Fruit fly (Drosophila melanogaster) whole organism, embryonic: ENCODE data around the gene Pits.

Experiments used
- CG10959 ChIP-seq: fragments of 200-800 bp; sonication (Bioruptor generic); IDR thresholded peaks from 2 replicates; pipeline ENCODE4 v1.3.6; 2022; ENCODE audit warnings: missing biosample characterization, missing genetic modification characterization
- CG12071 ChIP-seq: fragments of 200-800 bp; sonication (Bioruptor generic); optimal IDR thresholded peaks from 3 replicates; lab custom pipeline; 2018; ENCODE audit warnings: missing biosample characterization, mild to moderate bottlenecking, missing genetic modification characterization
- CG12104 ChIP-seq: fragments of 200-800 bp; sonication (Bioruptor generic); optimal IDR thresholded peaks from 3 replicates; lab custom pipeline; 2016; ENCODE audit warnings: missing biosample characterization, missing genetic modification characterization
- CG13123 ChIP-seq: fragments of 200-800 bp; sonication (Bioruptor generic); optimal IDR thresholded peaks from 2 replicates; lab custom pipeline; 2016; ENCODE audit warnings: missing biosample characterization, missing genetic modification characterization
- CG13296 ChIP-seq: fragments of 200-800 bp; sonication (Bioruptor generic); optimal IDR thresholded peaks from 3 replicates; lab custom pipeline; 2018; ENCODE audit warnings: missing biosample characterization, mild to moderate bottlenecking, missing genetic modification characterization
- CG13624 ChIP-seq: fragments of 200-800 bp; sonication (Bioruptor generic); optimal IDR thresholded peaks from 2 replicates; lab custom pipeline; 2016; ENCODE audit warnings: missing biosample characterization, missing genetic modification characterization
- CG14441 ChIP-seq: fragments of 200-800 bp; sonication (Bioruptor generic); IDR thresholded peaks from 2 replicates; pipeline ENCODE4 v1.3.6; 2022; ENCODE audit warnings: missing biosample characterization, missing genetic modification characterization
- CG15696 ChIP-seq: fragments of 200-800 bp; sonication (Bioruptor generic); optimal IDR thresholded peaks from 2 replicates; lab custom pipeline; 2019; ENCODE audit warnings: missing biosample characterization, mild to moderate bottlenecking, missing genetic modification characterization, moderate library complexity
- CG1603 ChIP-seq: fragments of 200-800 bp; sonication (Bioruptor generic); optimal IDR thresholded peaks from 2 replicates; lab custom pipeline; 2019; ENCODE audit warnings: missing biosample characterization, mild to moderate bottlenecking, missing genetic modification characterization, moderate library complexity
- CG1792 ChIP-seq: fragments of 200-800 bp; sonication (Bioruptor generic); optimal IDR thresholded peaks from 2 replicates; lab custom pipeline; 2016; ENCODE audit warnings: missing biosample characterization, missing genetic modification characterization
- CG2678 ChIP-seq: fragments of 200-800 bp; sonication (Bioruptor generic); optimal IDR thresholded peaks from 3 replicates; lab custom pipeline; 2019; ENCODE audit warnings: missing biosample characterization, mild to moderate bottlenecking, missing genetic modification characterization, moderate library complexity
- CG6813 ChIP-seq: fragments of 200-800 bp; sonication (Bioruptor generic); optimal IDR thresholded peaks from 2 replicates; lab custom pipeline; 2017; ENCODE audit warnings: missing biosample characterization, missing genetic modification characterization, mild to moderate bottlenecking, moderate library complexity, missing genetic modification reagents
- Chrac-16 ChIP-seq: fragments of 200-800 bp; sonication (Bioruptor generic); optimal IDR thresholded peaks from 3 replicates; lab custom pipeline; 2016; ENCODE audit warnings: missing biosample characterization, missing genetic modification characterization
- Doc3 ChIP-seq: fragments of 200-800 bp; sonication (Bioruptor generic); IDR thresholded peaks from 3 replicates; pipeline ENCODE4 v1.3.6; 2022; ENCODE audit warnings: missing biosample characterization, missing genetic modification characterization; ENCODE audit not compliant: partially characterized antibody
- E2f1 ChIP-seq: fragments of 200-800 bp; sonication (Bioruptor generic); IDR thresholded peaks from 2 replicates; pipeline ENCODE4 v1.3.6; 2022; ENCODE audit warnings: missing biosample characterization, missing genetic modification characterization
- HmgZ ChIP-seq: fragments of 200-800 bp; sonication (Bioruptor generic); optimal IDR thresholded peaks from 2 replicates; lab custom pipeline; 2018; ENCODE audit warnings: missing biosample characterization, mild to moderate bottlenecking, missing genetic modification characterization
- Mes4 ChIP-seq: fragments of 200-800 bp; sonication (Bioruptor generic); optimal IDR thresholded peaks from 2 replicates; lab custom pipeline; 2016; ENCODE audit warnings: missing biosample characterization, missing genetic modification characterization
- Opbp ChIP-seq: fragments of 200-800 bp; sonication (Bioruptor generic); IDR thresholded peaks from 3 replicates; pipeline ENCODE4 v1.3.6; 2022; ENCODE audit warnings: missing biosample characterization, missing genetic modification characterization; ENCODE audit not compliant: partially characterized antibody
- Scr ChIP-seq: fragments of 200-800 bp; sonication (Bioruptor generic); IDR thresholded peaks from 2 replicates; pipeline ENCODE4 v1.3.6; 2022; ENCODE audit warnings: missing biosample characterization, missing genetic modification characterization; ENCODE audit not compliant: partially characterized antibody
- Ssrp ChIP-seq: fragments of 200-800 bp; sonication (Bioruptor generic); optimal IDR thresholded peaks from 2 replicates; lab custom pipeline; 2018; ENCODE audit warnings: missing biosample characterization, mild to moderate bottlenecking, missing genetic modification characterization, moderate library complexity
- Vsx1 ChIP-seq: fragments of 200-800 bp; sonication (Bioruptor generic); optimal IDR thresholded peaks from 2 replicates; lab custom pipeline; 2017; ENCODE audit warnings: missing biosample characterization, mild to moderate bottlenecking, missing genetic modification characterization, missing genetic modification reagents
- aop ChIP-seq: fragments of 200-800 bp; sonication (Bioruptor generic); IDR thresholded peaks from 2 replicates; pipeline ENCODE4 v1.3.6; 2022; ENCODE audit warnings: missing biosample characterization, missing genetic modification characterization
- ara ChIP-seq: fragments of 200-800 bp; sonication (Bioruptor generic); IDR thresholded peaks from 2 replicates; pipeline ENCODE4 v1.3.6; 2022; ENCODE audit warnings: missing biosample characterization, missing genetic modification characterization
- bowl ChIP-seq: fragments of 200-800 bp; sonication (Bioruptor generic); IDR thresholded peaks from 2 replicates; pipeline ENCODE4 v1.3.6; 2022; ENCODE audit warnings: missing biosample characterization, missing genetic modification characterization
- bsh ChIP-seq, 2 experiments: fragments of 200-800 bp; sonication (Bioruptor generic); optimal IDR thresholded peaks; 2 replicates each; lab custom pipeline; 2017 to 2018; ENCODE audit warnings: mild to moderate bottlenecking in 2 of 2, missing biosample characterization in 2 of 2, missing genetic modification characterization in 2 of 2, moderate library complexity in 1 of 2
- dan ChIP-seq: fragments of 200-800 bp; sonication (Bioruptor generic); IDR thresholded peaks from 2 replicates; pipeline ENCODE4 v1.3.6; 2022; ENCODE audit warnings: missing biosample characterization, missing genetic modification characterization
- fd102C ChIP-seq: fragments of 200-800 bp; sonication (Bioruptor generic); optimal IDR thresholded peaks from 2 replicates; lab custom pipeline; 2018; ENCODE audit warnings: missing biosample characterization, mild to moderate bottlenecking, missing genetic modification characterization, moderate library complexity
- grau ChIP-seq: fragments of 200-800 bp; optimal IDR thresholded peaks from 3 replicates; lab custom pipeline; 2019; ENCODE audit warnings: missing biosample characterization, mild to moderate bottlenecking, missing genetic modification characterization, moderate library complexity
- insv ChIP-seq, 2 experiments: fragments of 200-800 bp; sonication (Bioruptor generic); optimal IDR thresholded peaks; 3 replicates each; lab custom pipeline; 2016 to 2018; ENCODE audit warnings: missing biosample characterization in 2 of 2, missing genetic modification characterization in 2 of 2
- knrl ChIP-seq: fragments of 200-800 bp; sonication (Bioruptor generic); IDR thresholded peaks from 3 replicates; pipeline ENCODE4 v1.3.6; 2022; ENCODE audit warnings: missing biosample characterization, missing genetic modification characterization; ENCODE audit not compliant: partially characterized antibody
- lilli ChIP-seq: fragments of 200-800 bp; sonication (Bioruptor generic); optimal IDR thresholded peaks from 3 replicates; lab custom pipeline; 2016; ENCODE audit warnings: missing biosample characterization, missing genetic modification characterization
- lola ChIP-seq, 3 experiments: fragments of >200 bp in 2 of 3; fragments of 200-800 bp in 1 of 3; sonication (Bioruptor generic) in 1 of 3; optimal IDR thresholded peaks; 2 replicates each; lab custom pipeline; 2017 to 2019; ENCODE audit warnings: missing biosample characterization in 3 of 3, missing genetic modification characterization in 3 of 3, mild to moderate bottlenecking in 1 of 3, moderate library complexity in 1 of 3
- nom ChIP-seq: fragments of 200-800 bp; sonication (Bioruptor generic); optimal IDR thresholded peaks from 2 replicates; lab custom pipeline; 2017; ENCODE audit warnings: missing biosample characterization, missing genetic modification characterization, mild to moderate bottlenecking, moderate library complexity, missing genetic modification reagents
- pan ChIP-seq, 4 experiments: fragments of >200 bp in 3 of 4; fragments of 200-800 bp in 1 of 4; sonication (Bioruptor generic) in 1 of 4; optimal IDR thresholded peaks in 3 of 4; IDR thresholded peaks in 1 of 4; 2 replicates each; pipeline versions ENCODE4 v1.3.6 to Lab custom; 2017 to 2022; ENCODE audit warnings: missing biosample characterization in 2 of 4, missing genetic modification characterization in 2 of 4, mixed read lengths in 1 of 4
- peb ChIP-seq: fragments of 200-800 bp; sonication (Bioruptor generic); IDR thresholded peaks from 2 replicates; pipeline ENCODE4 v1.3.6; 2022; ENCODE audit warnings: missing biosample characterization, missing genetic modification characterization
- sc ChIP-seq, 3 experiments: fragments of >200 bp in 2 of 3; fragments of 200-800 bp in 1 of 3; sonication (Bioruptor generic) in 1 of 3; optimal IDR thresholded peaks; 2 replicates in 2 of 3; 3 replicates in 1 of 3; lab custom pipeline; 2017; ENCODE audit warnings: mild to moderate bottlenecking in 1 of 3, missing biosample characterization in 1 of 3, missing genetic modification characterization in 1 of 3, missing genetic modification reagents in 1 of 3
- scrt ChIP-seq: fragments of 200-800 bp; sonication (Bioruptor generic); optimal IDR thresholded peaks from 2 replicates; lab custom pipeline; 2018; ENCODE audit warnings: missing biosample characterization, mild to moderate bottlenecking, missing genetic modification characterization, moderate library complexity
- sd ChIP-seq: fragments of 200-800 bp; sonication (Bioruptor generic); optimal IDR thresholded peaks from 3 replicates; lab custom pipeline; 2018; ENCODE audit warnings: missing biosample characterization, mild to moderate bottlenecking, missing genetic modification characterization, moderate library complexity
- shn ChIP-seq: fragments of 200-800 bp; sonication (Bioruptor generic); optimal IDR thresholded peaks from 3 replicates; lab custom pipeline; 2016; ENCODE audit warnings: missing biosample characterization, missing genetic modification characterization
- so ChIP-seq: fragments of 200-800 bp; sonication (Bioruptor generic); IDR thresholded peaks from 3 replicates; pipeline ENCODE4 v1.3.6; 2022; ENCODE audit warnings: missing biosample characterization, missing genetic modification characterization
- sob ChIP-seq: fragments of 200-800 bp; sonication (Bioruptor generic); IDR thresholded peaks from 2 replicates; pipeline ENCODE4 v1.3.6; 2022; ENCODE audit warnings: missing biosample characterization, missing genetic modification characterization
- sr ChIP-seq: fragments of 200-800 bp; sonication (Bioruptor generic); IDR thresholded peaks from 3 replicates; pipeline ENCODE4 v1.3.6; 2022; ENCODE audit warnings: missing biosample characterization, missing genetic modification characterization
- trem ChIP-seq: fragments of 200-800 bp; optimal IDR thresholded peaks from 3 replicates; lab custom pipeline; 2019; ENCODE audit warnings: missing biosample characterization, mild to moderate bottlenecking, missing genetic modification characterization, moderate library complexity
- vfl ChIP-seq: fragments of 200-800 bp; sonication (Bioruptor generic); optimal IDR thresholded peaks from 2 replicates; lab custom pipeline; 2016; ENCODE audit warnings: missing biosample characterization, missing genetic modification characterization
- vnd ChIP-seq: fragments of 200-800 bp; sonication (Bioruptor generic); IDR thresholded peaks from 3 replicates; pipeline ENCODE4 v1.3.6; 2022; ENCODE audit warnings: missing biosample characterization, missing genetic modification characterization; ENCODE audit not compliant: partially characterized antibody
- wek ChIP-seq: fragments of 200-800 bp; sonication (Bioruptor generic); optimal IDR thresholded peaks from 3 replicates; lab custom pipeline; 2018; ENCODE audit warnings: missing biosample characterization, mild to moderate bottlenecking, missing genetic modification characterization, moderate library complexity
- wor ChIP-seq: fragments of 200-800 bp; sonication (Bioruptor generic); IDR thresholded peaks from 2 replicates; pipeline ENCODE4 v1.3.6; 2022; ENCODE audit warnings: missing biosample characterization, missing genetic modification characterization
- zf30C ChIP-seq: fragments of 200-800 bp; sonication (Bioruptor generic); optimal IDR thresholded peaks from 3 replicates; lab custom pipeline; 2018; ENCODE audit warnings: missing biosample characterization, mild to moderate bottlenecking, missing genetic modification characterization

Pits gene

dm6 chrX:12629564-12629963, 46.6 kb upstream of the Pits start, which contains the start of the genes Aven and CG2540 (continued):
- TF ChIP-seq CG1603 (peak; percentile 0), Vsx1 (GFP tag; lab: Kevin White, UChicago) (peak; percentile 67), CG13624 (GFP tag; lab: Kevin White, UChicago) (no peak), ara (GFP tag; lab: Robert Waterston, UW) (peak; percentile 68), dan (GFP tag; lab: Robert Waterston, UW) (no peak), pan (optimal IDR thresholded peaks at IDR 0.05; lab: Kevin White, UChicago) (no peak), pan (GFP tag; optimal IDR thresholded peaks at IDR 0.05 in 1 of 2, IDR thresholded peaks at IDR 0.05 in 1 of 2) (peak in 1 of 2 experiments; percentile 69), so (GFP tag; lab: Robert Waterston, UW) (peak; percentile 42; the same call in 1 of the 3 replicates), wor (GFP tag; lab: Robert Waterston, UW) (peak; percentile 50; the same call in 1 of the 2 replicates), CG1792 (GFP tag; lab: Kevin White, UChicago) (no peak), vfl (GFP tag; lab: Kevin White, UChicago) (no peak), knrl (GFP tag; lab: Robert Waterston, UW) (no peak), E2f1 (GFP tag; lab: Robert Waterston, UW) (peak; percentile 69), aop (no peak), sd (tag; lab: Kevin White, UChicago) (peak; percentile 58), trem (tag; lab: Kevin White, UChicago) (peak; percentile 91), sc (optimal IDR thresholded peaks at IDR 0.05; lab: Kevin White, UChicago) (no peak), sc (GFP tag; optimal IDR thresholded peaks at IDR 0.05; lab: Kevin White, UChicago) (peak; percentile 52), peb (GFP tag; lab: Robert Waterston, UW) (no peak), CG2678 (tag; lab: Kevin White, UChicago) (peak; percentile 92), Scr (GFP tag; lab: Robert Waterston, UW) (0 out of 2 replicates have a peak, but pooled peaks have one; percentile 13), CG15696 (tag; lab: Kevin White, UChicago) (peak; percentile 89), bowl (GFP tag; lab: Robert Waterston, UW) (no peak), shn (GFP tag; lab: Kevin White, UChicago) (no peak), CG10959 (GFP tag; lab: Robert Waterston, UW) (peak; percentile 31; the same call in 1 of the 2 replicates), vnd (GFP tag; lab: Robert Waterston, UW) (no peak), grau (tag; lab: Kevin White, UChicago) (peak; percentile 90), CG13123 (GFP tag; lab: Kevin White, UChicago) (peak; percentile 28), lola (GFP tag; optimal IDR thresholded peaks at IDR 0.05; lab: Kevin White, UChicago) (peak in 1 of 3 experiments; percentile 86), sob (GFP tag; lab: Robert Waterston, UW) (peak; percentile 75), Opbp (GFP tag; lab: Robert Waterston, UW) (no peak), HmgZ (peak; percentile 67), Chrac-16 (peak; percentile 56), lilli (GFP tag; lab: Kevin White, UChicago) (peak; percentile 41), scrt (peak; percentile 78), CG13296 (GFP tag; lab: Kevin White, UChicago) (peak; percentile 90), CG12104 (GFP tag; lab: Kevin White, UChicago) (peak; percentile 80), Mes4 (GFP tag; lab: Kevin White, UChicago) (no peak), Ssrp (tag; lab: Kevin White, UChicago) (peak; percentile 83), bsh (GFP tag; optimal IDR thresholded peaks at IDR 0.05; lab: Kevin White, UChicago) (peak; percentile 54 to 84), nom (GFP tag; lab: Kevin White, UChicago) (peak; percentile 20), fd102C (GFP tag; lab: Kevin White, UChicago) (no peak), sr (GFP tag; lab: Robert Waterston, UW) (no peak), Doc3 (GFP tag; lab: Robert Waterston, UW) (no peak), CG6813 (GFP tag; lab: Kevin White, UChicago) (peak; percentile 85), zf30C (GFP tag; lab: Kevin White, UChicago) (no peak), CG12071 (GFP tag; lab: Kevin White, UChicago) (peak; percentile 6), insv (GFP tag; optimal IDR thresholded peaks at IDR 0.05; lab: Kevin White, UChicago) (peak in 1 of 2 experiments; percentile 72), wek (GFP tag; lab: Kevin White, UChicago) (no peak), CG14441 (GFP tag; lab: Robert Waterston, UW) (no peak)
